Fruit fly (Drosophila melanogaster) whole organism, embryonic: ENCODE measurements around the gene CG10804.

Experiments used
- Aef1 ChIP-seq: fragments of 200-800 bp; sonication (Bioruptor generic); IDR thresholded peaks from 3 replicates; pipeline ENCODE4 v1.3.6; 2022; ENCODE audit warnings: missing biosample characterization, missing genetic modification characterization
- CG10274 ChIP-seq: fragments of 200-800 bp; sonication (Bioruptor generic); optimal IDR thresholded peaks from 3 replicates; lab custom pipeline; 2017; ENCODE audit warnings: missing biosample characterization, mild to moderate bottlenecking, missing genetic modification characterization
- CG11695 ChIP-seq: fragments of 200-800 bp; sonication (Bioruptor generic); IDR thresholded peaks from 3 replicates; pipeline ENCODE4 v1.3.6; 2022; ENCODE audit warnings: missing biosample characterization, missing genetic modification characterization
- CG13287 ChIP-seq: fragments of 200-800 bp; sonication (Bioruptor generic); IDR thresholded peaks from 2 replicates; pipeline ENCODE4 v1.3.6; 2022; ENCODE audit warnings: missing biosample characterization, missing genetic modification characterization; ENCODE audit not compliant: partially characterized antibody
- CG13775 ChIP-seq: fragments of 200-800 bp; sonication (Bioruptor generic); optimal IDR thresholded peaks from 3 replicates; lab custom pipeline; 2017; ENCODE audit warnings: missing biosample characterization, mild to moderate bottlenecking, missing genetic modification characterization
- CG17361 ChIP-seq: fragments of 200-800 bp; sonication (Bioruptor generic); IDR thresholded peaks from 3 replicates; pipeline ENCODE4 v1.3.6; 2022; ENCODE audit warnings: missing biosample characterization, missing genetic modification characterization
- CG17568 ChIP-seq: fragments of 200-800 bp; sonication (Bioruptor generic); optimal IDR thresholded peaks from 2 replicates; lab custom pipeline; 2018; ENCODE audit warnings: missing biosample characterization, mild to moderate bottlenecking, missing genetic modification characterization, moderate library complexity
- CG18599 ChIP-seq: fragments of 200-800 bp; sonication (Bioruptor generic); optimal IDR thresholded peaks from 3 replicates; lab custom pipeline; 2017; ENCODE audit warnings: missing biosample characterization, missing genetic modification characterization, mild to moderate bottlenecking, moderate library complexity, missing genetic modification reagents
- CG2120 ChIP-seq: fragments of 200-800 bp; sonication (Bioruptor generic); optimal IDR thresholded peaks from 3 replicates; lab custom pipeline; 2016; ENCODE audit warnings: missing biosample characterization, missing genetic modification characterization
- CG2678 ChIP-seq: fragments of 200-800 bp; sonication (Bioruptor generic); optimal IDR thresholded peaks from 3 replicates; lab custom pipeline; 2019; ENCODE audit warnings: missing biosample characterization, mild to moderate bottlenecking, missing genetic modification characterization, moderate library complexity
- CG31224 ChIP-seq: fragments of 200-800 bp; sonication (Bioruptor generic); IDR thresholded peaks from 2 replicates; pipeline ENCODE4 v1.3.6; 2022; ENCODE audit warnings: missing biosample characterization, missing genetic modification characterization
- CG32532 ChIP-seq: fragments of 200-800 bp; sonication (Bioruptor generic); IDR thresholded peaks from 2 replicates; pipeline ENCODE4 v1.3.6; 2022; ENCODE audit warnings: missing biosample characterization, missing genetic modification characterization
- CG34376 ChIP-seq: fragments of 200-800 bp; sonication (Bioruptor generic); optimal IDR thresholded peaks from 2 replicates; lab custom pipeline; 2018; ENCODE audit warnings: missing biosample characterization, mild to moderate bottlenecking, missing genetic modification characterization
- CG5180 ChIP-seq: fragments of 200-800 bp; sonication (Bioruptor generic); optimal IDR thresholded peaks from 3 replicates; lab custom pipeline; 2017; ENCODE audit warnings: missing biosample characterization, missing genetic modification characterization, mild to moderate bottlenecking, moderate library complexity, missing genetic modification reagents
- CG8290 ChIP-seq, 3 experiments: fragments of 200-800 bp; sonication (Bioruptor generic); optimal IDR thresholded peaks; 2 replicates each; lab custom pipeline; 2016 to 2019; ENCODE audit warnings: missing biosample characterization in 3 of 3, missing genetic modification characterization in 3 of 3, mild to moderate bottlenecking in 2 of 3, moderate library complexity in 1 of 3
- CG9932 ChIP-seq: fragments of 200-800 bp; sonication (Bioruptor generic); IDR thresholded peaks from 2 replicates; pipeline ENCODE4 v1.3.6; 2022; ENCODE audit warnings: missing biosample characterization, missing genetic modification characterization
- Drgx ChIP-seq: fragments of 200-800 bp; sonication (Bioruptor generic); IDR thresholded peaks from 2 replicates; pipeline ENCODE4 v1.3.6; 2022; ENCODE audit warnings: missing biosample characterization, missing genetic modification characterization
- ERR ChIP-seq: fragments of 200-800 bp; sonication (Bioruptor generic); optimal IDR thresholded peaks from 2 replicates; lab custom pipeline; 2016; ENCODE audit warnings: missing biosample characterization, missing genetic modification characterization
- Fer1 ChIP-seq: fragments of 200-800 bp; sonication (Bioruptor generic); optimal IDR thresholded peaks from 2 replicates; lab custom pipeline; 2017; ENCODE audit warnings: missing biosample characterization, mild to moderate bottlenecking, missing genetic modification characterization
- Hmr ChIP-seq: fragments of 200-800 bp; sonication (Bioruptor generic); optimal IDR thresholded peaks from 3 replicates; lab custom pipeline; 2017; ENCODE audit warnings: mild to moderate bottlenecking, missing biosample characterization, missing genetic modification reagents, missing genetic modification characterization
- Kr ChIP-seq: fragments of 200-800 bp; sonication (Bioruptor generic); optimal IDR thresholded peaks from 2 replicates; lab custom pipeline; 2017; ENCODE audit warnings: missing biosample characterization, mild to moderate bottlenecking, missing genetic modification characterization
- Med ChIP-seq: fragments of 200-800 bp; sonication (Bioruptor generic); peaks from one replicate; lab custom pipeline; 2016; ENCODE audit warnings: missing biosample characterization, missing genetic modification characterization, mild to moderate bottlenecking, inconsistent platforms, moderate library complexity
- Meics ChIP-seq: fragments of 200-800 bp; sonication (Bioruptor generic); optimal IDR thresholded peaks from 2 replicates; lab custom pipeline; 2017; ENCODE audit warnings: missing biosample characterization, mild to moderate bottlenecking, missing genetic modification characterization
- PHDP ChIP-seq: fragments of 200-800 bp; sonication (Bioruptor generic); optimal IDR thresholded peaks from 3 replicates; lab custom pipeline; 2018; ENCODE audit warnings: missing biosample characterization, mild to moderate bottlenecking, missing genetic modification characterization, moderate library complexity
- ac ChIP-seq: fragments of 200-800 bp; sonication (Bioruptor generic); optimal IDR thresholded peaks from 3 replicates; lab custom pipeline; 2017; ENCODE audit warnings: missing biosample characterization, mild to moderate bottlenecking, missing genetic modification characterization
- ash1 ChIP-seq: fragments of 200-800 bp; sonication (Bioruptor generic); optimal IDR thresholded peaks from 2 replicates; lab custom pipeline; 2018; ENCODE audit warnings: missing biosample characterization, mild to moderate bottlenecking, missing genetic modification characterization
- cwo ChIP-seq: fragments of 200-800 bp; sonication (Bioruptor generic); optimal IDR thresholded peaks from 3 replicates; lab custom pipeline; 2017; ENCODE audit warnings: missing biosample characterization, missing genetic modification characterization, mild to moderate bottlenecking, moderate library complexity, missing genetic modification reagents
- ewg ChIP-seq: fragments of 200-800 bp; sonication (Bioruptor generic); optimal IDR thresholded peaks from 3 replicates; lab custom pipeline; 2017; ENCODE audit warnings: mild to moderate bottlenecking, missing biosample characterization, missing genetic modification reagents, missing genetic modification characterization
- exex ChIP-seq: fragments of 200-800 bp; sonication (Bioruptor generic); optimal IDR thresholded peaks from 4 replicates; lab custom pipeline; 2018; ENCODE audit warnings: missing biosample characterization, mild to moderate bottlenecking, missing genetic modification characterization, moderate library complexity
- gem ChIP-seq: fragments of 200-800 bp; sonication (Bioruptor generic); optimal IDR thresholded peaks from 2 replicates; lab custom pipeline; 2019; ENCODE audit warnings: missing biosample characterization, mild to moderate bottlenecking, missing genetic modification characterization, moderate library complexity
- grn ChIP-seq: fragments of 200-800 bp; sonication (Bioruptor generic); optimal IDR thresholded peaks from 3 replicates; lab custom pipeline; 2017; ENCODE audit warnings: missing biosample characterization, missing genetic modification characterization
- lab ChIP-seq: fragments of 200-800 bp; sonication (Bioruptor generic); optimal IDR thresholded peaks from 3 replicates; lab custom pipeline; 2017; ENCODE audit warnings: missing biosample characterization, missing genetic modification characterization, mild to moderate bottlenecking, moderate library complexity, missing genetic modification reagents
- mirr ChIP-seq: fragments of 200-800 bp; sonication (Bioruptor generic); optimal IDR thresholded peaks from 3 replicates; lab custom pipeline; 2018; ENCODE audit warnings: missing biosample characterization, mild to moderate bottlenecking, missing genetic modification characterization
- row ChIP-seq: fragments of 200-800 bp; sonication (Bioruptor generic); IDR thresholded peaks from 3 replicates; pipeline ENCODE4 v1.3.6; 2022; ENCODE audit warnings: missing biosample characterization, missing genetic modification characterization
- scrt ChIP-seq: fragments of 200-800 bp; sonication (Bioruptor generic); optimal IDR thresholded peaks from 2 replicates; lab custom pipeline; 2018; ENCODE audit warnings: missing biosample characterization, mild to moderate bottlenecking, missing genetic modification characterization, moderate library complexity
- sd ChIP-seq: fragments of 200-800 bp; sonication (Bioruptor generic); optimal IDR thresholded peaks from 3 replicates; lab custom pipeline; 2018; ENCODE audit warnings: missing biosample characterization, mild to moderate bottlenecking, missing genetic modification characterization, moderate library complexity
- seq ChIP-seq: fragments of 200-800 bp; sonication (Bioruptor generic); IDR thresholded peaks from 2 replicates; pipeline ENCODE4 v1.3.6; 2022; ENCODE audit warnings: missing biosample characterization, missing genetic modification characterization
- sqz ChIP-seq: fragments of 200-800 bp; sonication (Bioruptor generic); optimal IDR thresholded peaks from 3 replicates; lab custom pipeline; 2018; ENCODE audit warnings: missing biosample characterization, mild to moderate bottlenecking, missing genetic modification characterization
- sug ChIP-seq: fragments of 200-800 bp; optimal IDR thresholded peaks from 2 replicates; lab custom pipeline; 2019; ENCODE audit warnings: missing biosample characterization, mild to moderate bottlenecking, missing genetic modification characterization, moderate library complexity
- wdn ChIP-seq: fragments of 200-800 bp; sonication (Bioruptor generic); IDR thresholded peaks from 2 replicates; pipeline ENCODE4 v1.3.6; 2022; ENCODE audit warnings: missing biosample characterization, missing genetic modification characterization
- z ChIP-seq: fragments of 200-800 bp; sonication (Bioruptor generic); IDR thresholded peaks from 3 replicates; pipeline ENCODE4 v1.3.6; 2022; ENCODE audit warnings: missing biosample characterization, missing genetic modification characterization

Gene CG10804

dm6 chrX:3446650-3447049, 35.5 kb downstream of the CG10804 start:
- no peak for TF ChIP-seq sqz (GFP tag; lab: Kevin White, UChicago)
- no peak for TF ChIP-seq ac
- peak; percentile 13; the same call in 1 of the 2 replicates for TF ChIP-seq Drgx
- TF ChIP-seq, all 482 proteins: peak for 1

- TF ChIP-seq sd (tag; lab: Kevin White, UChicago) (peak; percentile 50), CG13775 (GFP tag; lab: Kevin White, UChicago) (no peak), CG13287 (GFP tag; lab: Robert Waterston, UW) (no peak)
Observed at dm6 chrX:3446157-3446556, 36.0 kb downstream of the CG10804 start.

DNA sequence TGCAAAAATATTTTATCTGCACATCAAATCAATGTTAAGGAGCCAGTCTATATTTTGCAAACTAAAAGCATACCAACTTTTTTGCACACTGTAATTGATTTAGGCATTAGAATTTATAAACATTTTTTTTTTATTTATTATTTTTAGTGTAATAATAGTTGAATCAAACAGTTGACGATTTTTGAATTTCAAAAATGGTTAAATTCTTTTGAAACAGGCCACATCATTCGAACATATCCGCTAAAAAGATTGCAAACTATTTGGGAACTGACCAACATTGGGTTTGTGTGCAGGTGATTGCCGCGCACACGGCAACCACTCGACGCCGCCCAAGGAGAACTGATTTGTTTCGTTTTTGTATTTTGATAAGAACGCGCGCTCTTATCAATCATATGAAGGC, 37.3 kb downstream of the CG10804 start:
- peak; percentile 44 for TF ChIP-seq sd (tag; lab: Kevin White, UChicago)
- no peak for TF ChIP-seq wdn
- TF ChIP-seq CG8290 (GFP tag; optimal IDR thresholded peaks at IDR 0.05; lab: Kevin White, UChicago): no peak
- no peak for TF ChIP-seq CG8290 (tag; optimal IDR thresholded peaks at IDR 0.05; lab: Kevin White, UChicago)
- TF ChIP-seq ewg (GFP tag; lab: Kevin White, UChicago): no peak
- TF ChIP-seq CG10274 (GFP tag; lab: Kevin White, UChicago): peak; percentile 78
- TF ChIP-seq Hmr (GFP tag; lab: Kevin White, UChicago): peak; percentile 41
- TF ChIP-seq CG18599 (GFP tag; lab: Kevin White, UChicago): peak; percentile 35
- no peak for TF ChIP-seq seq (GFP tag; lab: Robert Waterston, UW)
- peak; percentile 27 for TF ChIP-seq CG2120 (GFP tag; lab: Kevin White, UChicago)
- TF ChIP-seq CG9932 (GFP tag; lab: Robert Waterston, UW): 0 out of 2 replicates have a peak, but pooled peaks have one; percentile 24
- peak; percentile 77 for TF ChIP-seq sug (tag; lab: Kevin White, UChicago)
- peak; percentile 2 for TF ChIP-seq Fer1 (GFP tag; lab: Kevin White, UChicago)
- peak; percentile 36 for TF ChIP-seq cwo (GFP tag; lab: Kevin White, UChicago)
- peak; percentile 14 for TF ChIP-seq Meics (GFP tag; lab: Kevin White, UChicago)
- peak; percentile 23; the same call in 2 of the 3 replicates for TF ChIP-seq row (GFP tag; lab: Robert Waterston, UW)
- peak; percentile 8 for TF ChIP-seq gem (tag; lab: Kevin White, UChicago)
- 0 out of 2 replicates have a peak, but pooled peaks have one; percentile 34 for TF ChIP-seq CG32532 (GFP tag; lab: Robert Waterston, UW)
- peak; percentile 10 for TF ChIP-seq grn
- peak; percentile 33 for TF ChIP-seq lab (GFP tag; lab: Kevin White, UChicago)
- TF ChIP-seq CG2678 (tag; lab: Kevin White, UChicago): peak; percentile 34
- TF ChIP-seq CG31224: no peak

DNA sequence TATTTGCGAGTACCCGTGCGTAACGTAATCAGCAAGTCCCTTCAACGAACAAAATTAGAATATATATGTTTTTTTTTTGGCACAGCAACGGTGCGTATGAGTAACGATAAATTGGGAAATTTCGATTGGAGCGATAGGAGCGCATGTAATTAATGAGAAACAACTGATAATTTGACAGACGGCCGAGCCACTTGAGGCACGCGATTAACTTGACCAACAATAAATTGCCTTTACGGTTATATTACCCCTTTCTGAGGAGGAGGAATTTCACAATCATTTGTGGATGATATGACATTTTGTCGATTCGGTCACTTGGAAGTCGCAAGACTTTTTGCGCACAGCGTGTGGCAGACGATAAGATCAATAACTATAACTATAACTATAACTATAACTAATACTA, 38.2 kb downstream of the CG10804 start:
- TF ChIP-seq CG17568 (GFP tag; lab: Kevin White, UChicago) (no peak), z (GFP tag; lab: Robert Waterston, UW) (no peak), scrt (GFP tag; lab: Kevin White, UChicago) (no peak), sd (tag; lab: Kevin White, UChicago) (peak; percentile 49), ERR (GFP tag; lab: Kevin White, UChicago) (no peak), Med (peak; percentile 32), Kr (GFP tag; lab: Kevin White, UChicago) (no peak), ash1 (GFP tag; lab: Kevin White, UChicago) (no peak), PHDP (tag; lab: Kevin White, UChicago) (no peak), cwo (GFP tag; lab: Kevin White, UChicago) (peak; percentile 85), sug (tag; lab: Kevin White, UChicago) (peak; percentile 58), CG34376 (GFP tag; lab: Kevin White, UChicago) (peak; percentile 40), CG11695 (GFP tag; lab: Robert Waterston, UW) (no peak), CG18599 (GFP tag; lab: Kevin White, UChicago) (peak; percentile 12), exex (tag; lab: Kevin White, UChicago) (peak; percentile 95), grn (peak; percentile 55), mirr (peak; percentile 69), CG17361 (GFP tag; lab: Robert Waterston, UW) (no peak), Aef1 (GFP tag; lab: Robert Waterston, UW) (no peak), CG5180 (no peak)
